Worm (Caenorhabditis elegans): ENCODE measurements around the gene asm-2.
A peak's percentile ranks its signal among the peaks of the same experiment; 100 is the strongest.

asm-2 gene

DNA sequence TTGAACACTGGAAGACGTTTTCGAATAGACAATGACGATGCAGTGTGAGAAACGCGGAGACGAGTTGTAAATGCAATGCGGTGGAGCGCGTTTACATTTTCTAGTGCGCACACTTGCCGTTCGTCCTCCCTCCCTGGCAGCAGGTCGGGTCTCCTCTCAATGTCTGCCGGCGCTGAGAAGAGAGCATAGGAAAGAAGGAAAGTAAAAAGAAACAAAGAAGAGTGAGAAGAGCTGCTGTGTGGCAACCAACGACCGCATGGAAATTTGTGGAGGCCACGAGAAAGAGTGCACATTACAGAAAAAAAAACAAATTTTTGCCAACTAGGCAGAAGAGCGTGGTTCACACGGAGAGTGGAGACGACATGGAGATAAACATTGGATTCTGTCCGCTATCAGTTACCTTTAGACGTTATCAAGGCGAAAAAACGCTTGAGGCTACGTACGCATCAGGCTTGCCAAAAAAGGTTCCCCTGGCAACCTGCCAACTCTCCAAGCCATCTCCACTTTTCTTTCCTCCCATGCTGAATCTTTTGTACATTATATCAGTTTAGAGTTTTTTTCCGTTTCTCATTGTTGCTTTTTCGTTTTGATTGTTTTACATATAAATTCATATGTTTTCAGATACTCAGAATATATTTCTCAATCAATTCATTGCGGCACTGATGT lies 24.3 kb downstream of the asm-2 start, which contains the start of the genes snrp-40.1 and F08G12.3 (continued):
- TF ChIP-seq B0019.2 (GFP tag; conservative IDR thresholded peaks at IDR 0.05): no peak
- TF ChIP-seq nhr-80 (tag; optimal IDR thresholded peaks at IDR 0.05): peak; percentile 98
- TF ChIP-seq lin-26 (GFP tag; IDR thresholded peaks at IDR 0.05): no peak
- TF ChIP-seq gei-17 (GFP tag; optimal IDR thresholded peaks at IDR 0.05): peak; percentile 12
- TF ChIP-seq let-526 (GFP tag; IDR thresholded peaks at IDR 0.05): no peak
- no peak for TF ChIP-seq lsy-27 (tag; optimal IDR thresholded peaks at IDR 0.05; ENCODE audit: borderline replicate concordance, insufficient read depth)
- no peak for TF ChIP-seq tbx-9 (tag; optimal IDR thresholded peaks at IDR 0.05; ENCODE audit: borderline replicate concordance)
- TF ChIP-seq rpc-1 (optimal IDR thresholded peaks at IDR 0.05): no peak
- no peak for TF ChIP-seq rpc-1 (tag; optimal IDR thresholded peaks at IDR 0.05)
- TF ChIP-seq dpl-1 (GFP tag; optimal IDR thresholded peaks at IDR 0.05): no peak
- no peak for TF ChIP-seq lag-1 (GFP tag; IDR thresholded peaks at IDR 0.05)
- TF ChIP-seq ets-4 (GFP tag; optimal IDR thresholded peaks at IDR 0.05): peak; percentile 15
- peak; percentile 88 for TF ChIP-seq hmg-1.2 (GFP tag; IDR thresholded peaks at IDR 0.05)
- no peak for TF ChIP-seq ztf-26 (tag; optimal IDR thresholded peaks at IDR 0.05)
- 0 out of 2 replicates have a peak, but pooled peaks have one; percentile 57 for TF ChIP-seq nfyb-1 (GFP tag; IDR thresholded peaks at IDR 0.05)
- TF ChIP-seq ceh-100 (GFP tag; IDR thresholded peaks at IDR 0.05): no peak
- TF ChIP-seq ztf-22 (GFP tag; optimal IDR thresholded peaks at IDR 0.05): no peak
- TF ChIP-seq F55B11.4 (tag; optimal IDR thresholded peaks at IDR 0.05; ENCODE audit: borderline replicate concordance, insufficient read depth): no peak
- TF ChIP-seq ceh-79 (tag; optimal IDR thresholded peaks at IDR 0.05): no peak
- TF ChIP-seq fkh-3 (tag; optimal IDR thresholded peaks at IDR 0.05): no peak
- no peak for TF ChIP-seq efl-1 (GFP tag; optimal IDR thresholded peaks at IDR 0.05)
- no peak for TF ChIP-seq bed-2 (GFP tag; IDR thresholded peaks at IDR 0.05)
- peak; percentile 26; the same call in 1 of the 2 replicates for TF ChIP-seq madf-6 (GFP tag; IDR thresholded peaks at IDR 0.05)
- no peak for TF ChIP-seq unc-62 (GFP tag; optimal IDR thresholded peaks at IDR 0.05)
- no peak for TF ChIP-seq snpc-4 (GFP tag; optimal IDR thresholded peaks at IDR 0.05)
- peak in 3 of 4 experiments; percentile 62 to 82 (median 69) for TF ChIP-seq snpc-4 (tag; optimal IDR thresholded peaks at IDR 0.05)
- TF ChIP-seq mel-28 (tag; optimal IDR thresholded peaks at IDR 0.05; ENCODE audit: borderline replicate concordance): no peak
- no peak for TF ChIP-seq xnd-1 (tag; optimal IDR thresholded peaks at IDR 0.05)
- TF ChIP-seq madf-10 (tag; optimal IDR thresholded peaks at IDR 0.05): peak; percentile 31
- peak; percentile 91 for TF ChIP-seq mcd-1 (GFP tag; IDR thresholded peaks at IDR 0.05)
- no peak for TF ChIP-seq somi-1 (GFP tag; optimal IDR thresholded peaks at IDR 0.05)
- peak; percentile 29 for TF ChIP-seq atf-7 (tag; optimal IDR thresholded peaks at IDR 0.05)
- TF ChIP-seq ceh-58 (GFP tag; IDR thresholded peaks at IDR 0.05): no peak
- TF ChIP-seq zfh-2 (GFP tag; conservative IDR thresholded peaks at IDR 0.05): peak; percentile 98
- no peak for TF ChIP-seq nfya-2 (GFP tag; IDR thresholded peaks at IDR 0.05)
- no peak for TF ChIP-seq hrde-1 (tag; optimal IDR thresholded peaks at IDR 0.05; ENCODE audit: borderline replicate concordance)
- no peak for TF ChIP-seq athp-1 (tag; optimal IDR thresholded peaks at IDR 0.05)
- no peak for TF ChIP-seq F57C9.4 (tag; optimal IDR thresholded peaks at IDR 0.05)
- no peak for TF ChIP-seq F22D6.2 (tag; optimal IDR thresholded peaks at IDR 0.05)
- TF ChIP-seq hmg-20 (GFP tag; IDR thresholded peaks at IDR 0.05): no peak
- TF ChIP-seq B0035.1 (tag; optimal IDR thresholded peaks at IDR 0.05): no peak
- TF ChIP-seq nhr-90 (tag; optimal IDR thresholded peaks at IDR 0.05): no peak
- no peak for TF ChIP-seq ccch-3 (GFP tag; optimal IDR thresholded peaks at IDR 0.05)
- peak; percentile 46; the same call in 1 of the 2 replicates for TF ChIP-seq B0336.3 (GFP tag; IDR thresholded peaks at IDR 0.05)
- peak; percentile 84 for TF ChIP-seq K12H6.12 (tag; optimal IDR thresholded peaks at IDR 0.05)
- TF ChIP-seq F10E7.11 (tag; optimal IDR thresholded peaks at IDR 0.05): no peak
- TF ChIP-seq madf-3 (GFP tag; IDR thresholded peaks at IDR 0.05): no peak
- no peak for TF ChIP-seq Y53G8AR.9 (GFP tag; conservative IDR thresholded peaks at IDR 0.05)
- no peak for TF ChIP-seq Y53F4B.3 (GFP tag; IDR thresholded peaks at IDR 0.05)

Data from whole organism, young adult.